Worm (Caenorhabditis elegans) whole organism, L4 larva: Measurements from ENCODE around the gene cysl-4.

Experiments
- daf-12 ChIP-seq: fragments of 150-350 bp; optimal IDR thresholded peaks from 2 replicates; lab custom pipeline; 2014; ENCODE audit warnings: missing biosample characterization, missing genetic modification reagents, missing genetic modification characterization
- fos-1 ChIP-seq: fragments of 150-350 bp; optimal IDR thresholded peaks from 2 replicates; lab custom pipeline; 2014; ENCODE audit warnings: missing biosample characterization, missing genetic modification characterization
- mep-1 ChIP-seq: fragments of 150-350 bp; sonication (generic microtip); optimal IDR thresholded peaks from 3 replicates; lab custom pipeline; 2014; ENCODE audit warnings: missing biosample characterization, missing genetic modification characterization
- nhr-102 ChIP-seq: sonication (generic microtip); optimal IDR thresholded peaks from 2 replicates; lab custom pipeline; 2016; ENCODE audit warnings: mild to moderate bottlenecking, missing genetic modification characterization, moderate library complexity, missing compliant biosample characterization
- nhr-237 ChIP-seq: sonication (generic microtip); optimal IDR thresholded peaks from 2 replicates; lab custom pipeline; 2017; ENCODE audit warnings: missing biosample characterization, missing genetic modification characterization
- unc-39 ChIP-seq: sonication (generic microtip); optimal IDR thresholded peaks from 2 replicates; lab custom pipeline; 2017; ENCODE audit warnings: missing biosample characterization, missing genetic modification characterization

DNA sequence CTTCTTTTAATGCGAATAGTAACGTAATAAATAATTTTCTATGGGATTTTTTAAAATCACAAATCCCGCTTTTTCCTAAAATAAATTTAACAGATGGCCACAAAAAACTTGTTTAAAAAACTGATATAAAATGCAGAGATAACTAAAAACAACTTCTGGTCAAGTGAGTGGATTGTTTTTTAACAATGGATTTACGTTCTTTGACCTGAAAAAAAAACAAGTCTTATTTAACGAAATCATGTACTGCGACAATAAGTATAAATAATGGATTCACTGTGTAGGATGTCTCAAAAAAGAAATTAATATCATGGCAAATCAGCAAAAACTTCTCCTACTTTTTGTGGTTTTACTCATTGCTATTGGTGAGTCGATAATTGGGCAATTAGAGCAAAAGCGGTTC lies 47.6 kb upstream of the cysl-4 start, which contains the start of gene fipr-25:
- TF ChIP-seq nhr-237 (tag; lab: Kevin White, UChicago) (no peak), fos-1 (no peak), nhr-102 (tag; lab: Kevin White, UChicago) (no peak), mep-1 (tag; lab: Kevin White, UChicago) (no peak), daf-12 (tag; lab: Kevin White, UChicago) (no peak), unc-39 (tag; lab: Kevin White, UChicago) (no peak)
